Worm (Caenorhabditis elegans) whole organism, L4/young adult: Measurements from ENCODE around the gene rpb-9.

Source experiments
- W03F9.2 ChIP-seq: fragments of 150-350 bp; optimal IDR thresholded peaks from 2 replicates; lab custom pipeline; 2014; ENCODE audit warnings: missing biosample characterization, missing genetic modification characterization
- dao-5 ChIP-seq: sonication (generic microtip); optimal IDR thresholded peaks from 2 replicates; lab custom pipeline; 2016; ENCODE audit warnings: missing genotype, missing genetic modification characterization, moderate library complexity, missing compliant biosample characterization
- him-1 ChIP-seq: sonication (generic microtip); optimal IDR thresholded peaks from 2 replicates; lab custom pipeline; 2016; ENCODE audit warnings: missing genotype, missing genetic modification reagents, missing genetic modification characterization, missing compliant biosample characterization

The rpb-9 gene

ce11 chrV:8039085-8039525 is 27.0 kb upstream of the rpb-9 start:
- TF ChIP-seq W03F9.2 (tag; lab: Kevin White, UChicago) (no peak), him-1 (tag; lab: Kevin White, UChicago) (no peak), dao-5 (tag; lab: Kevin White, UChicago) (no peak)

- TF ChIP-seq him-1 (tag; lab: Kevin White, UChicago): no peak
- no peak for TF ChIP-seq W03F9.2 (tag; lab: Kevin White, UChicago)
- no peak for TF ChIP-seq dao-5 (tag; lab: Kevin White, UChicago)
These were observed 23.8 kb upstream of the rpb-9 start, which contains the start of gene ZC513.14 for ce11 chrV:8035947-8036346. ZC513.14 (minus strand) TSS chrV:8036047.

- TF ChIP-seq W03F9.2 (tag; lab: Kevin White, UChicago): no peak
- TF ChIP-seq dao-5 (tag; lab: Kevin White, UChicago): no peak
- TF ChIP-seq him-1 (tag; lab: Kevin White, UChicago): no peak
These were observed 22.7 kb upstream of the rpb-9 start, which contains the start of gene algn-12 for ce11 chrV:8034811-8035210. algn-12 (plus strand) TSS chrV:8035111.

- TF ChIP-seq him-1 (tag; lab: Kevin White, UChicago) (no peak), dao-5 (tag; lab: Kevin White, UChicago) (no peak), W03F9.2 (tag; lab: Kevin White, UChicago) (no peak)
These were observed 19.0 kb upstream of the rpb-9 start, which contains the start of gene vars-1 for ce11 chrV:8031121-8031520. vars-1 (plus strand) TSS chrV:8031411.

ce11 chrV:8028825-8029489 is 16.8 kb upstream of the rpb-9 start, which contains the start of gene oma-2:
oma-2 (plus strand) TSS chrV:8029439.
- TF ChIP-seq W03F9.2 (tag; lab: Kevin White, UChicago): no peak
- TF ChIP-seq dao-5 (tag; lab: Kevin White, UChicago): no peak
- TF ChIP-seq him-1 (tag; lab: Kevin White, UChicago): no peak

- no peak for TF ChIP-seq dao-5 (tag; lab: Kevin White, UChicago)
- no peak for TF ChIP-seq W03F9.2 (tag; lab: Kevin White, UChicago)
- TF ChIP-seq him-1 (tag; lab: Kevin White, UChicago): no peak
These were observed 15.4 kb upstream of the rpb-9 start for ce11 chrV:8027429-8028142.

ce11 chrV:8026343-8026742 is 14.2 kb upstream of the rpb-9 start, which contains the start of gene F43H9.4:
F43H9.4 (plus strand) TSS chrV:8026708.
- TF ChIP-seq him-1 (tag; lab: Kevin White, UChicago): no peak

- TF ChIP-seq him-1 (tag; lab: Kevin White, UChicago) (no peak), dao-5 (tag; lab: Kevin White, UChicago) (no peak), W03F9.2 (tag; lab: Kevin White, UChicago) (no peak)
These were observed 13.1 kb upstream of the rpb-9 start for ce11 chrV:8025259-8025658.

- TF ChIP-seq dao-5 (tag; lab: Kevin White, UChicago): no peak
- TF ChIP-seq him-1 (tag; lab: Kevin White, UChicago): no peak
- no peak for TF ChIP-seq W03F9.2 (tag; lab: Kevin White, UChicago)
These were observed 12.6 kb upstream of the rpb-9 start, which contains the start of gene F43H9.3 for ce11 chrV:8024752-8025151. F43H9.3 (minus strand) TSS chrV:8024940.

ce11 chrV:8022040-8022439 is 9.9 kb upstream of the rpb-9 start, which contains the start of gene ech-3:
ech-3 (plus strand) TSS chrV:8022217.
- no peak for TF ChIP-seq dao-5 (tag; lab: Kevin White, UChicago)
- TF ChIP-seq him-1 (tag; lab: Kevin White, UChicago): no peak
- no peak for TF ChIP-seq W03F9.2 (tag; lab: Kevin White, UChicago)

ce11 chrV:8019783-8020182 is 7.6 kb upstream of the rpb-9 start:
- TF ChIP-seq W03F9.2 (tag; lab: Kevin White, UChicago) (no peak), dao-5 (tag; lab: Kevin White, UChicago) (no peak), him-1 (tag; lab: Kevin White, UChicago) (no peak)

ce11 chrV:8018919-8019318 is 6.8 kb upstream of the rpb-9 start:
- no peak for TF ChIP-seq W03F9.2 (tag; lab: Kevin White, UChicago)
- no peak for TF ChIP-seq him-1 (tag; lab: Kevin White, UChicago)
- TF ChIP-seq dao-5 (tag; lab: Kevin White, UChicago): no peak

- no peak for TF ChIP-seq him-1 (tag; lab: Kevin White, UChicago)
- TF ChIP-seq dao-5 (tag; lab: Kevin White, UChicago): no peak
- no peak for TF ChIP-seq W03F9.2 (tag; lab: Kevin White, UChicago)
These were observed 5.8 kb upstream of the rpb-9 start for ce11 chrV:8017924-8018323.
